Worm (Caenorhabditis elegans): ENCODE measurements around the gene F16G10.11.

ce11 chrII:2398884-2399283 is 5.2 kb upstream of the F16G10.11 start, which contains the start of gene F16G10.14:
- TF ChIP-seq W03F9.2 (tag; optimal IDR thresholded peaks at IDR 0.05) (no peak), him-1 (tag; optimal IDR thresholded peaks at IDR 0.05) (no peak)

All from whole organism, L4/young adult.